Fruit fly (Drosophila melanogaster): ENCODE data around the gene CG34296.
A peak's percentile ranks its signal among the peaks of the same experiment; 100 is the strongest.

Gene CG34296

dm6 chr3R:29716782-29717317 is 5.5 kb upstream of the CG34296 start, which contains the start of gene Obp99b:
Gene Obp99b, minus strand, starts transcription at chr3R:29716896.
- TF ChIP-seq CG17806 (tag; optimal IDR thresholded peaks at IDR 0.05) (peak; percentile 42), CG10348 (GFP tag; IDR thresholded peaks at IDR 0.05) (no peak), CG34367 (tag; optimal IDR thresholded peaks at IDR 0.05) (peak; percentile 71), CG12605 (GFP tag; IDR thresholded peaks at IDR 0.05) (peak; percentile 53; the same call in 1 of the 2 replicates), Snoo (tag; optimal IDR thresholded peaks at IDR 0.05) (peak; percentile 63), CG8159 (tag; optimal IDR thresholded peaks at IDR 0.05) (peak; percentile 48), rn (GFP tag; IDR thresholded peaks at IDR 0.05) (0 out of 2 replicates have a peak, but pooled peaks have one; percentile 11), CG8301 (tag; optimal IDR thresholded peaks at IDR 0.05) (peak; percentile 64), Pif1A (GFP tag; optimal IDR thresholded peaks at IDR 0.05) (peak; percentile 69), EcR (GFP tag; optimal IDR thresholded peaks at IDR 0.05) (peak; percentile 52), CG32121 (GFP tag; IDR thresholded peaks at IDR 0.05) (peak; percentile 63; the same call in 1 of the 2 replicates), Ets98B (GFP tag; IDR thresholded peaks at IDR 0.05) (peak; percentile 69; the same call in 1 of the 2 replicates), D1 (tag; optimal IDR thresholded peaks at IDR 0.05) (no peak), CG4496 (GFP tag; IDR thresholded peaks at IDR 0.05) (peak; percentile 84), CG9948 (tag; optimal IDR thresholded peaks at IDR 0.05) (peak; percentile 29), fd96Ca (GFP tag; IDR thresholded peaks at IDR 0.05) (peak; percentile 75; the same call in 2 of the 3 replicates), CG13204 (GFP tag; optimal IDR thresholded peaks at IDR 0.05) (peak; percentile 58), gl (tag; optimal IDR thresholded peaks at IDR 0.05) (peak; percentile 74), CG14655 (GFP tag; optimal IDR thresholded peaks at IDR 0.05) (peak; percentile 78), Pif1B (GFP tag; optimal IDR thresholded peaks at IDR 0.05) (peak; percentile 24), CG15710 (tag; optimal IDR thresholded peaks at IDR 0.05) (peak; percentile 36)

DNA sequence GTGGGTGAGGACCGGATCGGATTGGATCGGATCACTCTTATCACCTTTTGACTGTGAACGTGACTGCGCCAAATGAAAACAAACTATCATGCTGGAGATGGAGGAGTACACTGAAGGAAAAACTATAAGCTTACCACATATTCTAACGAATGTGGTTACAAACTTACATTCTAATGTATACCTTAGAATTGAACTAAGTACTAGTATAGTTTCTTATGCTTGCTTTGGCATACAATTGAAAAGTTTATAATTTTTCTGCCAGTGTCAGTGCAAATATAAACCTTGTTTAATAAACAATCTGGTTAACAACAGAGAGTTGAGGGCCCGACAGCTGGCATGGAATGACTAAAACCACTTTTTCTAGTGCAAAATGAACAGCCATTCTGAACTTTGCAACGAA is 4.8 kb upstream of the CG34296 start:
- TF ChIP-seq Snoo (tag; optimal IDR thresholded peaks at IDR 0.05) (no peak), rn (GFP tag; IDR thresholded peaks at IDR 0.05) (no peak), Pif1B (GFP tag; optimal IDR thresholded peaks at IDR 0.05) (no peak), D1 (tag; optimal IDR thresholded peaks at IDR 0.05) (no peak), CG8301 (tag; optimal IDR thresholded peaks at IDR 0.05) (peak; percentile 43), CG15710 (tag; optimal IDR thresholded peaks at IDR 0.05) (peak; percentile 7), CG17806 (tag; optimal IDR thresholded peaks at IDR 0.05) (peak; percentile 13), CG8159 (tag; optimal IDR thresholded peaks at IDR 0.05) (peak; percentile 18), fd96Ca (GFP tag; IDR thresholded peaks at IDR 0.05) (no peak), CG13204 (GFP tag; optimal IDR thresholded peaks at IDR 0.05) (no peak), CG10348 (GFP tag; IDR thresholded peaks at IDR 0.05) (0 out of 2 replicates have a peak, but pooled peaks have one; percentile 15), gl (tag; optimal IDR thresholded peaks at IDR 0.05) (no peak), CG12605 (GFP tag; IDR thresholded peaks at IDR 0.05) (peak; percentile 44; the same call in 1 of the 2 replicates), CG9948 (tag; optimal IDR thresholded peaks at IDR 0.05) (no peak), CG32121 (GFP tag; IDR thresholded peaks at IDR 0.05) (peak; percentile 45; the same call in 1 of the 2 replicates), CG14655 (GFP tag; optimal IDR thresholded peaks at IDR 0.05) (peak; percentile 25), CG34367 (tag; optimal IDR thresholded peaks at IDR 0.05) (no peak), Pif1A (GFP tag; optimal IDR thresholded peaks at IDR 0.05) (peak; percentile 8), Ets98B (GFP tag; IDR thresholded peaks at IDR 0.05) (peak; percentile 54), EcR (GFP tag; optimal IDR thresholded peaks at IDR 0.05) (no peak), CG4496 (GFP tag; IDR thresholded peaks at IDR 0.05) (peak; percentile 76)

DNA sequence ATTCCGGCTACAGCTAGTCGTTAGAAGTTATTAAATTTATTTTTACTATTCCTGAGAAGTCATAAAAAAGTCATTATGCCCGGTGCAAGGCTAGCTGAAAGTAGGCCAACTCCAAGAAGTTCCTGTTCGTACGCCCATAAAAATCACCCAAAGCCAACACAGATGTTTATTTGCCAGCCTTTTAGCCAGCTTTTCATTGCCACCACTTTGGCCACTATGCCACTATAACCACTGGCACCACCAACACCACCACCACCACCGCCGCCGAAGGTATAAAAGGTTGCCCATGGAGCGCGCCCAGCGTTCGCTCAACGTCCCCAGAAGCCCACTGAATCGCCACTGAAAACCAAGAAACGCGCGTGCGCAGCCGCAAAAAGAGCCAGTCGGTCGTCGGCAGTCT is 4.0 kb upstream of the CG34296 start, which contains the start of gene CG15506:
CG15506 (plus strand) TSS at position 301 of the 400 bp plus-strand sequence.
- TF ChIP-seq D1 (tag; optimal IDR thresholded peaks at IDR 0.05) (no peak), CG34367 (tag; optimal IDR thresholded peaks at IDR 0.05) (no peak), CG13204 (GFP tag; optimal IDR thresholded peaks at IDR 0.05) (no peak), CG8301 (tag; optimal IDR thresholded peaks at IDR 0.05) (no peak), Pif1A (GFP tag; optimal IDR thresholded peaks at IDR 0.05) (no peak), Snoo (tag; optimal IDR thresholded peaks at IDR 0.05) (no peak), fd96Ca (GFP tag; IDR thresholded peaks at IDR 0.05) (no peak), CG8159 (tag; optimal IDR thresholded peaks at IDR 0.05) (no peak), CG14655 (GFP tag; optimal IDR thresholded peaks at IDR 0.05) (no peak), Ets98B (GFP tag; IDR thresholded peaks at IDR 0.05) (no peak), CG12605 (GFP tag; IDR thresholded peaks at IDR 0.05) (no peak), CG9948 (tag; optimal IDR thresholded peaks at IDR 0.05) (no peak), CG15710 (tag; optimal IDR thresholded peaks at IDR 0.05) (no peak), CG10348 (GFP tag; IDR thresholded peaks at IDR 0.05) (no peak), rn (GFP tag; IDR thresholded peaks at IDR 0.05) (no peak), CG17806 (tag; optimal IDR thresholded peaks at IDR 0.05) (no peak), gl (tag; optimal IDR thresholded peaks at IDR 0.05) (no peak), CG32121 (GFP tag; IDR thresholded peaks at IDR 0.05) (no peak)

DNA sequence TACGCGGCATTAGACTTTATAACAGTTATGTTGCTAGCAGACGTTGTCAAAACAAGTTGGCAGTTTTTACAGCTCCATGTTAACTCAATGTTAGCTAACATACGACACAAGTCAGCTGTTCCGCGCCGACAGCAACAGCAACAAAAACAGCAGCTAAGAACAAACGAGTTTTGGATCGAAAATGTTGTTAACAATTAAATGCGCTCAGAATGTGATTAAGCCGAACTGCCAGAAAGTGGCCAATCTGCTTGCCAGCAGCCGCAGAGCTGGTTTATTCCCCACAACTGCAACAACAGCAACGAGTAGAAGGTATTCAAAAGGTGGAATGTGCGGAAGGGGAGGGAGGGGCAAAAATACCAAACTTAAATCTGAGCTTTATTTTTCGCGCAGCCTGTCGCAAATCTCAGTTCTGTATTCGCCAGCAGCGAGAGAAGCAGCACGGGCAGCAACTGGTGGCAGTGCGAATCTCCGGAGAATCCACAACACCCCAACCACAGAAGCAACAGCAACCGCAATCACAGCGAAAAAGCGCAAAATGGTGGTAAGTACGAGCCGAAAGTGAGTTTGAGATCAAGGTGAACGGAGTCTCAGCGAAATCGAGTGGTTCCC is 814 bp downstream of the CG34296 start, which contains the start of gene Pcd:
Pcd (plus strand) TSS at position 116 of the 609 bp plus-strand sequence.
- TF ChIP-seq CG34367 (tag; optimal IDR thresholded peaks at IDR 0.05) (no peak), Ets98B (GFP tag; IDR thresholded peaks at IDR 0.05) (peak; percentile 34; the same call in 1 of the 2 replicates), fd96Ca (GFP tag; IDR thresholded peaks at IDR 0.05) (no peak), CG15710 (tag; optimal IDR thresholded peaks at IDR 0.05) (no peak), CG17806 (tag; optimal IDR thresholded peaks at IDR 0.05) (no peak), CG14655 (GFP tag; optimal IDR thresholded peaks at IDR 0.05) (no peak), D1 (tag; optimal IDR thresholded peaks at IDR 0.05) (no peak), Pif1B (GFP tag; optimal IDR thresholded peaks at IDR 0.05) (no peak), rn (GFP tag; IDR thresholded peaks at IDR 0.05) (no peak), CG12605 (GFP tag; IDR thresholded peaks at IDR 0.05) (peak; percentile 62; the same call in 1 of the 2 replicates), CG32121 (GFP tag; IDR thresholded peaks at IDR 0.05) (no peak), CG13204 (GFP tag; optimal IDR thresholded peaks at IDR 0.05) (no peak), EcR (GFP tag; optimal IDR thresholded peaks at IDR 0.05) (peak; percentile 24), Snoo (tag; optimal IDR thresholded peaks at IDR 0.05) (no peak), CG8159 (tag; optimal IDR thresholded peaks at IDR 0.05) (no peak), CG8301 (tag; optimal IDR thresholded peaks at IDR 0.05) (no peak), gl (tag; optimal IDR thresholded peaks at IDR 0.05) (no peak), CG4496 (GFP tag; IDR thresholded peaks at IDR 0.05) (0 out of 3 replicates have a peak, but pooled peaks have one; percentile 52), CG9948 (tag; optimal IDR thresholded peaks at IDR 0.05) (no peak), Pif1A (GFP tag; optimal IDR thresholded peaks at IDR 0.05) (no peak), CG10348 (GFP tag; IDR thresholded peaks at IDR 0.05) (no peak)
